Fruit fly (Drosophila melanogaster): ENCODE results near the gene MTA1-like.

The MTA1-like gene

dm6 chr3R:5672658-5673217 is 24.2 kb upstream of the MTA1-like start (continued):
- TF ChIP-seq Optix (GFP tag; IDR thresholded peaks at IDR 0.05) (peak; percentile 46; the same call in 1 of the 3 replicates), tx (GFP tag; optimal IDR thresholded peaks at IDR 0.05) (no peak), grau (tag; optimal IDR thresholded peaks at IDR 0.05) (peak; percentile 50), Dad (GFP tag; optimal IDR thresholded peaks at IDR 0.05) (peak; percentile 54), sisA (GFP tag; IDR thresholded peaks at IDR 0.05) (no peak), CG17361 (GFP tag; IDR thresholded peaks at IDR 0.05) (peak; percentile 63; the same call in 2 of the 3 replicates), CG12659 (GFP tag; optimal IDR thresholded peaks at IDR 0.05) (peak; percentile 84), CG7987 (GFP tag; optimal IDR thresholded peaks at IDR 0.05) (peak; percentile 97), wor (GFP tag; IDR thresholded peaks at IDR 0.05) (no peak), ranshi (GFP tag; IDR thresholded peaks at IDR 0.05) (no peak), CG2678 (tag; optimal IDR thresholded peaks at IDR 0.05) (no peak), tin (GFP tag; optimal IDR thresholded peaks at IDR 0.05) (peak; percentile 34), tap (tag; optimal IDR thresholded peaks at IDR 0.05) (peak; percentile 64), CG17385 (GFP tag; optimal IDR thresholded peaks at IDR 0.05) (peak; percentile 80), org-1 (GFP tag; optimal IDR thresholded peaks at IDR 0.05) (peak; percentile 83), cas (GFP tag; IDR thresholded peaks at IDR 0.05) (no peak), vnd (GFP tag; IDR thresholded peaks at IDR 0.05; ENCODE audit: partially characterized antibody) (no peak), CG14014 (GFP tag; IDR thresholded peaks at IDR 0.05) (peak; percentile 61; the same call in 1 of the 2 replicates), CkIIα-i1 (GFP tag; IDR thresholded peaks at IDR 0.05) (no peak), CG7963 (GFP tag; IDR thresholded peaks at IDR 0.05; ENCODE audit: partially characterized antibody) (no peak), cad (GFP tag; optimal IDR thresholded peaks at IDR 0.05) (no peak), Rfx (GFP tag; IDR thresholded peaks at IDR 0.05) (peak; percentile 63; the same call in 1 of the 2 replicates), pita (GFP tag; optimal IDR thresholded peaks at IDR 0.05) (no peak), eve (GFP tag; optimal IDR thresholded peaks at IDR 0.05) (no peak), Adf1 (GFP tag; IDR thresholded peaks at IDR 0.05) (peak; percentile 49; the same call in 1 of the 2 replicates), CG8290 (GFP tag; optimal IDR thresholded peaks at IDR 0.05) (peak; percentile 74), CG8290 (tag; optimal IDR thresholded peaks at IDR 0.05) (peak; percentile 87 to 92), sna (GFP tag; IDR thresholded peaks at IDR 0.05; ENCODE audit: partially characterized antibody) (0 out of 2 replicates have a peak, but pooled peaks have one; percentile 28), bab2 (GFP tag; optimal IDR thresholded peaks at IDR 0.05) (peak; percentile 77), Pdp1 (GFP tag; optimal IDR thresholded peaks at IDR 0.05) (peak; percentile 30 to 83), CG3838 (GFP tag; optimal IDR thresholded peaks at IDR 0.05) (peak; percentile 27), CG15601 (tag; optimal IDR thresholded peaks at IDR 0.05) (peak; percentile 94), CG11504 (tag; optimal IDR thresholded peaks at IDR 0.05) (no peak), CG13424 (tag; optimal IDR thresholded peaks at IDR 0.05) (peak; percentile 70), PHDP (tag; optimal IDR thresholded peaks at IDR 0.05) (peak; percentile 83), trh (GFP tag; optimal IDR thresholded peaks at IDR 0.05) (peak; percentile 50), CG33557 (GFP tag; optimal IDR thresholded peaks at IDR 0.05) (peak; percentile 89), YL-1 (GFP tag; optimal IDR thresholded peaks at IDR 0.05) (peak; percentile 95), pb (GFP tag; optimal IDR thresholded peaks at IDR 0.05) (peak; percentile 4), shn (GFP tag; optimal IDR thresholded peaks at IDR 0.05) (peak; percentile 6), disco-r (GFP tag; optimal IDR thresholded peaks at IDR 0.05) (peak; percentile 25), ind (GFP tag; optimal IDR thresholded peaks at IDR 0.05) (peak; percentile 20), Hr39 (optimal IDR thresholded peaks at IDR 0.05) (no peak), Aef1 (GFP tag; IDR thresholded peaks at IDR 0.05) (peak; percentile 39; the same call in 1 of the 3 replicates), Drgx (GFP tag; IDR thresholded peaks at IDR 0.05) (peak; percentile 38; the same call in 1 of the 2 replicates), Kr (GFP tag; optimal IDR thresholded peaks at IDR 0.05) (peak; percentile 72), CG6654 (GFP tag; optimal IDR thresholded peaks at IDR 0.05) (peak; percentile 25), CG3407 (GFP tag; optimal IDR thresholded peaks at IDR 0.05) (peak; percentile 91), CG1792 (GFP tag; optimal IDR thresholded peaks at IDR 0.05) (peak; percentile 56), sc (optimal IDR thresholded peaks at IDR 0.05) (no peak), sc (GFP tag; optimal IDR thresholded peaks at IDR 0.05) (peak; percentile 77)
